Fruit fly (Drosophila melanogaster): ENCODE measurements around the gene numb.

numb gene

DNA sequence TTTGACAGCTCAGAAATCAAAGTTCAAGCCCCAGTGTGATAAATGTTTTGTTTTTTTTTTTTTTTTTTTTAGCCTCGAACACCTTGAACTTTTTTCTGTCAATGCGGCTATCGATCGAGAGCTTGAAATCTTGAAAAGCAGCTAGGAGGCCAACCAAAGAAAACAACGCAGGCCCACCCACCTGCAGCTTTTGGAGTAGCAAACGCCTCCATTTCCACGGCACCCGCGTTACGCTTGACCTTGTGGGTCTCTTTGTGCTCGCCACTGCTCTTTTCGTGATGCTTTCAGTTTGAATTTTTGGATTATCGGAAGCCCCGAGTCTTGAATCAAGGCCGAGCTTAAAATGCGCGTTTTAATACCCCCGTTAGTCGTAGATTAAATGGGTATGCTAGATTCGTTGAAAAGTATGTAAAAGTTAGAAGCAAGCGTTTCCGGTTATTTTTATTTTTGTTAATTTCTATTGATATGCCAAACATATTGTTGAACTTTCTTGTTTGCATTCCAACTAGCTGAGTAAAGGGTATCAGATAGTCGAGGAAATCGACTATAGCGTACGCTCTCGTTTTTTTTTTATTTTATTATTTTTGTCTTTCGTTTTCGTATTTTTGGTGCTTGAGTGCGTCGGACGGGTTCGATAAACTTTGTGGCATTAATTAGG lies 65.6 kb downstream of the numb start:
- TF ChIP-seq dmrt93B (GFP tag; optimal IDR thresholded peaks at IDR 0.05): no peak
- no peak for TF ChIP-seq usp (GFP tag; optimal IDR thresholded peaks at IDR 0.05)
- TF ChIP-seq pan (optimal IDR thresholded peaks at IDR 0.05): no peak
- TF ChIP-seq jim (GFP tag; optimal IDR thresholded peaks at IDR 0.05): no peak
- TF ChIP-seq sage (GFP tag; optimal IDR thresholded peaks at IDR 0.05): no peak
- TF ChIP-seq dsf (GFP tag; optimal IDR thresholded peaks at IDR 0.05; ENCODE audit: borderline replicate concordance): no peak
- peak; percentile 5 for TF ChIP-seq fru (GFP tag; optimal IDR thresholded peaks at IDR 0.05)
- TF ChIP-seq Jra (GFP tag; optimal IDR thresholded peaks at IDR 0.05): no peak
- TF ChIP-seq Abd-B (GFP tag; optimal IDR thresholded peaks at IDR 0.05): no peak
- TF ChIP-seq ey (GFP tag; optimal IDR thresholded peaks at IDR 0.05): peak; percentile 39
- peak; percentile 67 for TF ChIP-seq sv (GFP tag; optimal IDR thresholded peaks at IDR 0.05)
- TF ChIP-seq foxo (GFP tag; optimal IDR thresholded peaks at IDR 0.05): peak in 1 of 2 experiments; percentile 58
- TF ChIP-seq Dfd (GFP tag; optimal IDR thresholded peaks at IDR 0.05): no peak
- TF ChIP-seq psq (GFP tag; optimal IDR thresholded peaks at IDR 0.05): peak; percentile 26
- TF ChIP-seq GATAd (GFP tag; optimal IDR thresholded peaks at IDR 0.05): no peak
- no peak for TF ChIP-seq N (GFP tag; optimal IDR thresholded peaks at IDR 0.05)
- TF ChIP-seq HLH106 (tag; optimal IDR thresholded peaks at IDR 0.05): no peak
- peak; percentile 32 for TF ChIP-seq OdsH (GFP tag; optimal IDR thresholded peaks at IDR 0.05)
- peak; percentile 11 for TF ChIP-seq br (GFP tag; optimal IDR thresholded peaks at IDR 0.05)
- TF ChIP-seq Rel (GFP tag; optimal IDR thresholded peaks at IDR 0.05): no peak
- TF ChIP-seq Rel (tag; optimal IDR thresholded peaks at IDR 0.05): peak; percentile 17
- TF ChIP-seq Dif (GFP tag; optimal IDR thresholded peaks at IDR 0.05; ENCODE audit: partially characterized antibody): no peak
- TF ChIP-seq woc (GFP tag; optimal IDR thresholded peaks at IDR 0.05): no peak
- peak; percentile 64 for TF ChIP-seq h (GFP tag; optimal IDR thresholded peaks at IDR 0.05)
- TF ChIP-seq brk (GFP tag; optimal IDR thresholded peaks at IDR 0.05): peak; percentile 12
- peak; percentile 0 for TF ChIP-seq Hnf4 (GFP tag; optimal IDR thresholded peaks at IDR 0.05)
- TF ChIP-seq Vsx2 (GFP tag; optimal IDR thresholded peaks at IDR 0.05; ENCODE audit: partially characterized antibody): no peak
- no peak for TF ChIP-seq dl (GFP tag; optimal IDR thresholded peaks at IDR 0.05; ENCODE audit: insufficient read depth in 1 of 2, partially characterized antibody in 2 of 2)
- TF ChIP-seq Myc (optimal IDR thresholded peaks at IDR 0.05): no peak
- no peak for TF ChIP-seq Hr78 (GFP tag; optimal IDR thresholded peaks at IDR 0.05)
- peak; percentile 43 for TF ChIP-seq rgr (GFP tag; optimal IDR thresholded peaks at IDR 0.05)
- no peak for TF ChIP-seq lola (GFP tag; optimal IDR thresholded peaks at IDR 0.05)
- no peak for TF ChIP-seq CrebA (GFP tag; optimal IDR thresholded peaks at IDR 0.05; ENCODE audit: borderline replicate concordance)
- TF ChIP-seq Sp1 (GFP tag; optimal IDR thresholded peaks at IDR 0.05): no peak
- TF ChIP-seq Hr83 (GFP tag; optimal IDR thresholded peaks at IDR 0.05; ENCODE audit: poor library complexity, severe bottlenecking): no peak
- no peak for TF ChIP-seq CG32264 (GFP tag; optimal IDR thresholded peaks at IDR 0.05)
- TF ChIP-seq CG9705 (GFP tag; optimal IDR thresholded peaks at IDR 0.05): no peak

dm6 chr2L:9505372-9506103 lies 68.3 kb downstream of the numb start:
- TF ChIP-seq fru (GFP tag; optimal IDR thresholded peaks at IDR 0.05) (no peak), Jra (GFP tag; optimal IDR thresholded peaks at IDR 0.05) (no peak), Vsx2 (GFP tag; optimal IDR thresholded peaks at IDR 0.05; ENCODE audit: partially characterized antibody) (no peak), ey (GFP tag; optimal IDR thresholded peaks at IDR 0.05) (no peak), woc (GFP tag; optimal IDR thresholded peaks at IDR 0.05) (no peak), br (GFP tag; optimal IDR thresholded peaks at IDR 0.05) (no peak), h (GFP tag; optimal IDR thresholded peaks at IDR 0.05) (no peak), Hr78 (GFP tag; optimal IDR thresholded peaks at IDR 0.05) (no peak)
